Worm (Caenorhabditis elegans) whole organism, young adult: ENCODE results near the gene Y43F8C.23.

Experiments
- B0019.2 ChIP-seq: fragments of 200-800 bp; sonication (Bioruptor generic); conservative IDR thresholded peaks from 2 replicates; pipeline ENCODE4 v1.3.6; 2022; ENCODE audit warnings: missing genetic modification reagents, missing genetic modification characterization, missing compliant biosample characterization
- F57C9.4 ChIP-seq: sonication (generic microtip); optimal IDR thresholded peaks from 2 replicates; lab custom pipeline; 2017; ENCODE audit warnings: mild to moderate bottlenecking, missing genetic modification characterization, missing compliant biosample characterization
- Y67H2A.10 ChIP-seq: fragments of 200-800 bp; sonication (Bioruptor generic); conservative IDR thresholded peaks from 2 replicates; pipeline ENCODE4 v1.3.6; 2022; ENCODE audit warnings: missing genetic modification reagents, missing genetic modification characterization, missing compliant biosample characterization
- akir-1 ChIP-seq: fragments of 200-800 bp; sonication (Bioruptor generic); optimal IDR thresholded peaks from 2 replicates; lab custom pipeline; 2018; ENCODE audit warnings: mild to moderate bottlenecking, missing genetic modification characterization, moderate library complexity, missing compliant biosample characterization
- ama-1 ChIP-seq, 3 experiments: fragments of 150-350 bp in 1 of 3; sonication (generic microtip) in 2 of 3; optimal IDR thresholded peaks; 2 replicates each; lab custom pipeline; 2014 to 2018; ENCODE audit warnings: missing biosample characterization in 2 of 3, missing genetic modification characterization in 2 of 3, missing genetic modification reagents in 2 of 3
- bed-1 ChIP-seq: fragments of 200-800 bp; sonication (Bioruptor generic); IDR thresholded peaks from 2 replicates; pipeline ENCODE4 v1.3.6; 2022; ENCODE audit warnings: missing genetic modification reagents, missing genetic modification characterization, missing compliant biosample characterization
- nfya-1 ChIP-seq: sonication (generic microtip); optimal IDR thresholded peaks from 2 replicates; lab custom pipeline; 2017; ENCODE audit warnings: antibody characterized with exemption, missing compliant biosample characterization, missing genetic modification characterization, borderline replicate concordance; ENCODE audit not compliant: insufficient read depth
- unc-130 ChIP-seq: sonication (generic microtip); optimal IDR thresholded peaks from 2 replicates; lab custom pipeline; 2016; ENCODE audit warnings: missing genetic modification reagents, missing genetic modification characterization, missing compliant biosample characterization
- unc-62 ChIP-seq: fragments of 150-350 bp; optimal IDR thresholded peaks from 2 replicates; lab custom pipeline; 2014; ENCODE audit warnings: missing biosample characterization, missing genetic modification reagents, missing genetic modification characterization

- TF ChIP-seq ama-1 (optimal IDR thresholded peaks at IDR 0.05; lab: Kevin White, UChicago) (no peak), ama-1 (GFP tag; optimal IDR thresholded peaks at IDR 0.05; lab: Kevin White, UChicago) (no peak), Y67H2A.10 (no peak), bed-1 (GFP tag; lab: Robert Waterston, UW) (no peak), unc-62 (GFP tag; lab: Kevin White, UChicago) (no peak), F57C9.4 (tag; lab: Kevin White, UChicago) (no peak), unc-130 (GFP tag; lab: Kevin White, UChicago) (no peak), akir-1 (GFP tag; lab: Kevin White, UChicago) (no peak), nfya-1 (no peak), B0019.2 (no peak)
Measured at ce11 chrV:19715847-19716246, 4.3 kb upstream of the Y43F8C.23 start, which contains the start of gene Y43F8C.17.
